Worm (Caenorhabditis elegans) whole organism, L4 larva: ENCODE results near the gene abch-1.
A peak's percentile ranks its signal among the peaks of the same experiment; 100 is the strongest.

ENCODE experiments used
- D1046.2 ChIP-seq: fragments of 200-800 bp; sonication (Bioruptor generic); IDR thresholded peaks from 2 replicates; pipeline ENCODE4 v1.3.6; 2022; ENCODE audit warnings: missing genetic modification characterization, missing compliant biosample characterization
- F49E8.2 ChIP-seq: sonication (generic microtip); optimal IDR thresholded peaks from 2 replicates; lab custom pipeline; 2016; ENCODE audit warnings: missing compliant biosample characterization, mild to moderate bottlenecking, missing genetic modification characterization, borderline replicate concordance
- R02D3.7 ChIP-seq: fragments of 150-350 bp; sonication (generic microtip); optimal IDR thresholded peaks from 3 replicates; lab custom pipeline; 2014; ENCODE audit warnings: missing biosample characterization, missing genetic modification characterization
- Y105C5A.15 ChIP-seq: fragments of 200-800 bp; sonication (Bioruptor generic); IDR thresholded peaks from 2 replicates; pipeline ENCODE4 v1.3.6; 2022; ENCODE audit warnings: missing genetic modification characterization, missing compliant biosample characterization
- ZK337.2 ChIP-seq: fragments of 200-800 bp; sonication (Bioruptor generic); IDR thresholded peaks from 2 replicates; pipeline ENCODE4 v1.3.6; 2022; ENCODE audit warnings: missing genetic modification reagents, missing genetic modification characterization, missing compliant biosample characterization
- aha-1 ChIP-seq: fragments of 150-350 bp; peaks from one replicate; lab custom pipeline; 2014; ENCODE audit warnings: missing biosample characterization, missing genetic modification characterization
- arid-1 ChIP-seq: fragments of 200-800 bp; sonication (Bioruptor generic); conservative IDR thresholded peaks from 2 replicates; pipeline ENCODE4 v1.3.6; 2022; ENCODE audit warnings: missing genetic modification reagents, missing genetic modification characterization, missing compliant biosample characterization
- ceh-32 ChIP-seq: sonication (generic microtip); optimal IDR thresholded peaks from 2 replicates; lab custom pipeline; 2016; ENCODE audit warnings: mild to moderate bottlenecking, missing genetic modification characterization, missing compliant biosample characterization; ENCODE audit not compliant: poor library complexity
- ceh-44 ChIP-seq: fragments of 200-800 bp; sonication (Bioruptor generic); IDR thresholded peaks from 2 replicates; pipeline ENCODE4 v1.3.6; 2022; ENCODE audit warnings: missing genetic modification reagents, missing genetic modification characterization, missing compliant biosample characterization
- ceh-62 ChIP-seq: sonication (generic microtip); optimal IDR thresholded peaks from 2 replicates; lab custom pipeline; 2017; ENCODE audit warnings: missing biosample characterization, missing genetic modification characterization
- ceh-82 ChIP-seq: sonication (generic microtip); optimal IDR thresholded peaks from 2 replicates; lab custom pipeline; 2017; ENCODE audit warnings: missing biosample characterization, missing genetic modification characterization
- ctbp-1 ChIP-seq: fragments of 200-800 bp; sonication (Bioruptor generic); IDR thresholded peaks from 2 replicates; pipeline ENCODE4 v1.3.6; 2022; ENCODE audit warnings: missing genetic modification reagents, missing genetic modification characterization, missing compliant biosample characterization
- dmd-6 ChIP-seq: fragments of 200-800 bp; sonication (Bioruptor generic); IDR thresholded peaks from 2 replicates; pipeline ENCODE4 v1.3.6; 2022; ENCODE audit warnings: missing genetic modification reagents, missing genetic modification characterization, missing compliant biosample characterization
- dmd-9 ChIP-seq: fragments of 200-800 bp; sonication (Bioruptor generic); IDR thresholded peaks from 2 replicates; pipeline ENCODE4 v1.3.6; 2022; ENCODE audit warnings: missing genetic modification reagents, missing genetic modification characterization, missing compliant biosample characterization
- dpl-1 ChIP-seq: fragments of 150-350 bp; optimal IDR thresholded peaks from 2 replicates; lab custom pipeline; 2014; ENCODE audit warnings: missing biosample characterization, missing genetic modification reagents, missing genetic modification characterization
- duxl-1 ChIP-seq: sonication (generic microtip); optimal IDR thresholded peaks from 2 replicates; lab custom pipeline; 2016; ENCODE audit warnings: mild to moderate bottlenecking, missing genetic modification characterization, moderate library complexity, missing compliant biosample characterization; ENCODE audit not compliant: poor library complexity
- dve-1 ChIP-seq: sonication (generic microtip); optimal IDR thresholded peaks from 2 replicates; lab custom pipeline; 2017; ENCODE audit warnings: antibody characterized with exemption, mild to moderate bottlenecking, missing genetic modification characterization, missing compliant biosample characterization; ENCODE audit not compliant: insufficient read depth
- egl-43 ChIP-seq: fragments of 200-800 bp; sonication (Bioruptor generic); IDR thresholded peaks from 2 replicates; pipeline ENCODE4 v1.3.6; 2022; ENCODE audit warnings: missing genetic modification reagents, missing genetic modification characterization, missing compliant biosample characterization
- fkh-10 ChIP-seq: fragments of 150-350 bp; optimal IDR thresholded peaks from 2 replicates; lab custom pipeline; 2014; ENCODE audit warnings: missing biosample characterization, missing genetic modification reagents, missing genetic modification characterization
- fos-1 ChIP-seq: fragments of 150-350 bp; optimal IDR thresholded peaks from 2 replicates; lab custom pipeline; 2014; ENCODE audit warnings: missing biosample characterization, missing genetic modification characterization
- hlh-30 ChIP-seq: sonication (generic microtip); optimal IDR thresholded peaks from 2 replicates; lab custom pipeline; 2017; ENCODE audit warnings: antibody characterized with exemption, mild to moderate bottlenecking, missing genetic modification characterization, missing compliant biosample characterization; ENCODE audit not compliant: insufficient read depth
- lim-7 ChIP-seq: fragments of 200-800 bp; sonication (Bioruptor generic); IDR thresholded peaks from 2 replicates; pipeline ENCODE4 v1.3.6; 2022; ENCODE audit warnings: missing genetic modification characterization, missing compliant biosample characterization
- lin-1 ChIP-seq: fragments of 200-800 bp; sonication (Bioruptor generic); IDR thresholded peaks from 2 replicates; pipeline ENCODE4 v1.3.6; 2022; ENCODE audit warnings: missing genetic modification reagents, missing genetic modification characterization, missing compliant biosample characterization
- lin-15B ChIP-seq: fragments of 150-350 bp; sonication (generic microtip); optimal IDR thresholded peaks from 3 replicates; lab custom pipeline; 2014; ENCODE audit warnings: missing biosample characterization, missing genetic modification characterization
- lin-38 ChIP-seq: fragments of 200-800 bp; sonication (Bioruptor generic); IDR thresholded peaks from 2 replicates; pipeline ENCODE4 v1.3.6; 2022; ENCODE audit warnings: missing genetic modification reagents, missing genetic modification characterization, missing compliant biosample characterization
- lin-39 ChIP-seq: fragments of 150-350 bp; optimal IDR thresholded peaks from 2 replicates; lab custom pipeline; 2014; ENCODE audit warnings: missing biosample characterization, missing genetic modification reagents, missing genetic modification characterization
- mdl-1 ChIP-seq, 2 experiments: fragments of 150-350 bp in 1 of 2; sonication (generic microtip) in 1 of 2; optimal IDR thresholded peaks; 2 replicates each; lab custom pipeline; 2014 to 2017; ENCODE audit warnings: missing biosample characterization in 2 of 2, missing genetic modification characterization in 2 of 2
- mdt-29 ChIP-seq: fragments of 200-800 bp; sonication (Bioruptor generic); IDR thresholded peaks from 2 replicates; pipeline ENCODE4 v1.3.6; 2022; ENCODE audit warnings: missing genetic modification reagents, missing genetic modification characterization, missing compliant biosample characterization
- mep-1 ChIP-seq: fragments of 150-350 bp; sonication (generic microtip); optimal IDR thresholded peaks from 3 replicates; lab custom pipeline; 2014; ENCODE audit warnings: missing biosample characterization, missing genetic modification characterization
- mes-2 ChIP-seq: sonication (generic microtip); optimal IDR thresholded peaks from 2 replicates; lab custom pipeline; 2016; ENCODE audit warnings: missing genotype, mild to moderate bottlenecking, missing genetic modification characterization, missing compliant biosample characterization; ENCODE audit not compliant: poor library complexity, severe bottlenecking
- mxl-3 ChIP-seq: fragments of 200-800 bp; sonication (Bioruptor generic); optimal IDR thresholded peaks from 2 replicates; lab custom pipeline; 2018; ENCODE audit warnings: mild to moderate bottlenecking, missing genetic modification characterization, missing compliant biosample characterization
- nhr-237 ChIP-seq: sonication (generic microtip); optimal IDR thresholded peaks from 2 replicates; lab custom pipeline; 2017; ENCODE audit warnings: missing biosample characterization, missing genetic modification characterization
- nhr-28 ChIP-seq: fragments of 150-350 bp; optimal IDR thresholded peaks from 2 replicates; lab custom pipeline; 2014; ENCODE audit warnings: missing biosample characterization, missing genetic modification characterization
- nhr-41 ChIP-seq: fragments of 200-800 bp; sonication (Bioruptor generic); IDR thresholded peaks from 2 replicates; pipeline ENCODE4 v1.3.6; 2022; ENCODE audit warnings: missing genetic modification reagents, missing genetic modification characterization, missing compliant biosample characterization
- nhr-48 ChIP-seq: sonication (generic microtip); optimal IDR thresholded peaks from 2 replicates; lab custom pipeline; 2016; ENCODE audit warnings: mild to moderate bottlenecking, missing genetic modification characterization, missing compliant biosample characterization
- nhr-76 ChIP-seq: fragments of 150-350 bp; optimal IDR thresholded peaks from 2 replicates; lab custom pipeline; 2014; ENCODE audit warnings: missing biosample characterization, missing genetic modification characterization
- nhr-77 ChIP-seq: fragments of 150-350 bp; optimal IDR thresholded peaks from 2 replicates; lab custom pipeline; 2014; ENCODE audit warnings: missing biosample characterization, missing genetic modification characterization
- rbr-2 ChIP-seq: sonication (generic microtip); optimal IDR thresholded peaks from 2 replicates; lab custom pipeline; 2016; ENCODE audit warnings: missing genotype, missing genetic modification characterization, missing compliant biosample characterization
- sdz-12 ChIP-seq: fragments of 200-800 bp; sonication (Bioruptor generic); optimal IDR thresholded peaks from 2 replicates; lab custom pipeline; 2018; ENCODE audit warnings: mild to moderate bottlenecking, missing genetic modification characterization, missing compliant biosample characterization
- set-16 ChIP-seq: fragments of 200-800 bp; sonication (Bioruptor generic); IDR thresholded peaks from 2 replicates; pipeline ENCODE4 v1.3.6; 2022; ENCODE audit warnings: missing genetic modification reagents, missing genetic modification characterization, missing compliant biosample characterization
- skn-1 ChIP-seq: fragments of 150-350 bp; optimal IDR thresholded peaks from 2 replicates; lab custom pipeline; 2014; ENCODE audit warnings: missing biosample characterization, missing genetic modification characterization
- snpc-1.2 ChIP-seq: fragments of 200-800 bp; sonication (Bioruptor generic); IDR thresholded peaks from 2 replicates; pipeline ENCODE4 v1.3.6; 2022; ENCODE audit warnings: missing genetic modification reagents, missing genetic modification characterization, missing compliant biosample characterization
- tag-97 ChIP-seq: fragments of 200-800 bp; sonication (Bioruptor generic); IDR thresholded peaks from 2 replicates; pipeline ENCODE4 v1.3.6; 2022; ENCODE audit warnings: missing genetic modification characterization, missing compliant biosample characterization
- tra-1 ChIP-seq: fragments of 200-800 bp; sonication (Bioruptor generic); IDR thresholded peaks from 2 replicates; pipeline ENCODE4 v1.3.6; 2022; ENCODE audit warnings: missing genetic modification reagents, missing genetic modification characterization, missing compliant biosample characterization
- zag-1 ChIP-seq: fragments of 150-350 bp; optimal IDR thresholded peaks from 2 replicates; lab custom pipeline; 2014; ENCODE audit warnings: missing biosample characterization, missing genetic modification characterization
- zfp-2 ChIP-seq: sonication (generic microtip); optimal IDR thresholded peaks from 2 replicates; lab custom pipeline; 2016; ENCODE audit warnings: mild to moderate bottlenecking, missing genetic modification characterization, missing compliant biosample characterization
- zip-11 ChIP-seq: fragments of 200-800 bp; sonication (Bioruptor generic); IDR thresholded peaks from 2 replicates; pipeline ENCODE4 v1.3.6; 2022; ENCODE audit warnings: missing genetic modification characterization, missing compliant biosample characterization
- zip-2 ChIP-seq: fragments of 150-350 bp; optimal IDR thresholded peaks from 2 replicates; lab custom pipeline; 2014; ENCODE audit warnings: missing biosample characterization, missing genetic modification characterization
- ztf-11 ChIP-seq: fragments of 150-350 bp; optimal IDR thresholded peaks from 2 replicates; lab custom pipeline; 2014; ENCODE audit warnings: missing biosample characterization, missing genetic modification characterization

Gene abch-1

ce11 chrII:6566628-6567180, 35.3 kb upstream of the abch-1 start, which contains the start of the genes F18C5.5 and F18C5.9:
Gene F18C5.5, minus strand, starts transcription at chrII:6566728.
Gene F18C5.9, plus strand, starts transcription at chrII:6567130.
- TF ChIP-seq nhr-28 (tag; lab: Kevin White, UChicago) (no peak), Y105C5A.15 (GFP tag; lab: Robert Waterston, UW) (no peak), aha-1 (tag; lab: Kevin White, UChicago) (no peak), lin-1 (GFP tag; lab: Robert Waterston, UW) (no peak), mes-2 (no peak), F49E8.2 (no peak), nhr-76 (tag; lab: Kevin White, UChicago) (no peak), fkh-10 (GFP tag; lab: Kevin White, UChicago) (no peak), duxl-1 (tag; lab: Kevin White, UChicago) (no peak), mep-1 (tag; lab: Kevin White, UChicago) (no peak), R02D3.7 (tag; lab: Kevin White, UChicago) (no peak), dmd-9 (GFP tag; lab: Robert Waterston, UW) (no peak)
- TF ChIP-seq, all 104 proteins: peak for 0

DNA sequence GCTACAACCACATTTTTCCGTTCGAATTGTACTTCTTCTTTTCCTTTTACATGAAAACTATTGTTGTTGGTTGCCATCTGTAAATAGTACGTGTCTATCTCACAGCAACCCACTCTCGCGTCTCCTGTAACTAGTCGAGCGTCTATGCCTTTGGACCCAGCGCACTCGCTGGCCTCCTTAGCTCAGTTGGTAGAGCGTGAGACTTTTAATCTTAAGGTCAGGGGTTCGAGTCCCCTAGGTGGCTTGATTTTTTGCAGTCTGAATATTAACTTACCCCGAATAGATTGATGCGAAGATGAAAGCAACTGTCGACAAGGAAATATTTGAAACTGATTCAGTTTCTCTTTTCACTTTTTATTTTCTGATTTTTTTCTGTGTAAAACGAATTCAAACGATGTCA, 33.6 kb upstream of the abch-1 start, which contains the start of gene mpz-3:
Gene mpz-3 (minus strand): TSS at position 320 of the 400 bp plus-strand sequence.
- TF ChIP-seq dmd-6 (GFP tag; lab: Robert Waterston, UW) (no peak; the same call in 1 of the 2 replicates), zip-2 (tag; lab: Kevin White, UChicago) (no peak), arid-1 (GFP tag; lab: Robert Waterston, UW) (no peak), hlh-30 (peak; percentile 26), ctbp-1 (peak; percentile 55; the same call in 1 of the 2 replicates), tag-97 (GFP tag; lab: Robert Waterston, UW) (no peak), nhr-237 (tag; lab: Kevin White, UChicago) (no peak), zag-1 (tag; lab: Kevin White, UChicago) (no peak), mdl-1 (tag; optimal IDR thresholded peaks at IDR 0.05; lab: Kevin White, UChicago) (peak in 1 of 2 experiments; percentile 32), ceh-44 (GFP tag; lab: Robert Waterston, UW) (peak; percentile 70; the same call in 1 of the 2 replicates), nhr-28 (tag; lab: Kevin White, UChicago) (peak; percentile 43), lin-15B (tag; lab: Kevin White, UChicago) (no peak), zip-11 (GFP tag; lab: Robert Waterston, UW) (no peak), lin-38 (GFP tag; lab: Robert Waterston, UW) (peak; percentile 69), skn-1 (tag; lab: Kevin White, UChicago) (no peak), ceh-62 (tag; lab: Kevin White, UChicago) (no peak), ztf-11 (tag; lab: Kevin White, UChicago) (no peak), fkh-10 (GFP tag; lab: Kevin White, UChicago) (no peak), mxl-3 (GFP tag; lab: Kevin White, UChicago) (peak; percentile 42), lin-39 (tag; lab: Kevin White, UChicago) (no peak), ceh-82 (tag; lab: Kevin White, UChicago) (no peak), mdt-29 (peak; percentile 30; the same call in 1 of the 2 replicates), aha-1 (tag; lab: Kevin White, UChicago) (peak; percentile 88), egl-43 (GFP tag; lab: Robert Waterston, UW) (no peak), lin-1 (GFP tag; lab: Robert Waterston, UW) (no peak; the same call in 1 of the 2 replicates), nhr-48 (tag; lab: Kevin White, UChicago) (peak; percentile 26), nhr-77 (tag; lab: Kevin White, UChicago) (peak; percentile 0), ZK337.2 (GFP tag; lab: Robert Waterston, UW) (0 out of 2 replicates have a peak, but pooled peaks have one; percentile 69), tra-1 (0 out of 2 replicates have a peak, but pooled peaks have one; percentile 29), nhr-41 (GFP tag; lab: Robert Waterston, UW) (peak; percentile 68; the same call in 1 of the 2 replicates), fos-1 (tag; lab: Kevin White, UChicago) (no peak), snpc-1.2 (peak; percentile 49; the same call in 1 of the 2 replicates), dmd-9 (GFP tag; lab: Robert Waterston, UW) (no peak), rbr-2 (tag; lab: Kevin White, UChicago) (peak; percentile 62), D1046.2 (GFP tag; lab: Robert Waterston, UW) (no peak), dpl-1 (no peak), zfp-2 (tag; lab: Kevin White, UChicago) (no peak), lim-7 (GFP tag; lab: Robert Waterston, UW) (peak; percentile 87), sdz-12 (GFP tag; lab: Kevin White, UChicago) (no peak), set-16 (GFP tag; lab: Robert Waterston, UW) (no peak), dve-1 (no peak), ceh-32 (tag; lab: Kevin White, UChicago) (no peak)
